Worm (Caenorhabditis elegans) whole organism, late embryonic: ENCODE measurements around the gene spe-29.

Experiments used
- dve-1 ChIP-seq: sonication (generic microtip); optimal IDR thresholded peaks from 2 replicates; lab custom pipeline; 2017; ENCODE audit warnings: antibody characterized with exemption, mild to moderate bottlenecking, missing genetic modification characterization, missing compliant biosample characterization
- fkh-10 ChIP-seq: fragments of 150-350 bp; optimal IDR thresholded peaks from 2 replicates; lab custom pipeline; 2014; ENCODE audit warnings: missing biosample characterization, missing genetic modification reagents, missing genetic modification characterization
- nhr-11 ChIP-seq: fragments of 150-350 bp; optimal IDR thresholded peaks from 2 replicates; lab custom pipeline; 2014; ENCODE audit warnings: missing biosample characterization, missing genetic modification characterization
- sdc-2 ChIP-seq: sonication (generic microtip); optimal IDR thresholded peaks from 2 replicates; lab custom pipeline; 2016; ENCODE audit warnings: missing genotype, missing genetic modification characterization, missing compliant biosample characterization

ce11 chrIV:9918021-9918420, 15.7 kb upstream of the spe-29 start:
- TF ChIP-seq sdc-2 (tag; lab: Kevin White, UChicago) (no peak), dve-1 (no peak), nhr-11 (tag; lab: Kevin White, UChicago) (no peak), fkh-10 (GFP tag; lab: Kevin White, UChicago) (no peak)
